Fruit fly (Drosophila melanogaster) whole organism, embryonic: ENCODE results near the gene Atu.

Source experiments
- Ada2b ChIP-seq: fragments of 200-800 bp; sonication (Bioruptor generic); IDR thresholded peaks from 2 replicates; pipeline ENCODE4 v1.3.6; 2022; ENCODE audit warnings: missing biosample characterization, missing genetic modification characterization
- Adf1 ChIP-seq: fragments of 200-800 bp; sonication (Bioruptor generic); IDR thresholded peaks from 2 replicates; pipeline ENCODE4 v1.3.6; 2022; ENCODE audit warnings: missing biosample characterization, missing genetic modification characterization
- B-H2 ChIP-seq: fragments of 200-800 bp; sonication (Bioruptor generic); optimal IDR thresholded peaks from 2 replicates; lab custom pipeline; 2018; ENCODE audit warnings: missing biosample characterization, mild to moderate bottlenecking, missing genetic modification characterization
- Bgb ChIP-seq: fragments of 200-800 bp; sonication (Bioruptor generic); IDR thresholded peaks from 2 replicates; pipeline ENCODE4 v1.3.6; 2022; ENCODE audit warnings: missing biosample characterization, missing genetic modification characterization; ENCODE audit not compliant: partially characterized antibody
- CG10321 ChIP-seq: fragments of 200-800 bp; sonication (Bioruptor generic); IDR thresholded peaks from 2 replicates; pipeline ENCODE4 v1.3.6; 2022; ENCODE audit warnings: missing biosample characterization, missing genetic modification characterization
- CG11504 ChIP-seq: fragments of 200-800 bp; sonication (Bioruptor generic); optimal IDR thresholded peaks from 3 replicates; lab custom pipeline; 2019; ENCODE audit warnings: missing biosample characterization, mild to moderate bottlenecking, missing genetic modification characterization, moderate library complexity
- CG11696 ChIP-seq: fragments of 200-800 bp; sonication (Bioruptor generic); IDR thresholded peaks from 2 replicates; pipeline ENCODE4 v1.3.6; 2022; ENCODE audit warnings: missing biosample characterization, missing genetic modification characterization
- CG12155 ChIP-seq: fragments of 200-800 bp; sonication (Bioruptor generic); optimal IDR thresholded peaks from 3 replicates; lab custom pipeline; 2016; ENCODE audit warnings: missing biosample characterization, missing genetic modification characterization
- CG17359 ChIP-seq: fragments of 200-800 bp; sonication (Bioruptor generic); optimal IDR thresholded peaks from 3 replicates; lab custom pipeline; 2018; ENCODE audit warnings: missing biosample characterization, mild to moderate bottlenecking, missing genetic modification characterization, moderate library complexity
- CG32767 ChIP-seq: fragments of 200-800 bp; sonication (Bioruptor generic); IDR thresholded peaks from 2 replicates; pipeline ENCODE4 v1.3.6; 2022; ENCODE audit warnings: missing biosample characterization, missing genetic modification characterization
- CG4707 ChIP-seq: fragments of 200-800 bp; sonication (Bioruptor generic); optimal IDR thresholded peaks from 2 replicates; lab custom pipeline; 2018; ENCODE audit warnings: missing biosample characterization, mild to moderate bottlenecking, missing genetic modification characterization, moderate library complexity
- CG6813 ChIP-seq: fragments of 200-800 bp; sonication (Bioruptor generic); optimal IDR thresholded peaks from 2 replicates; lab custom pipeline; 2017; ENCODE audit warnings: missing biosample characterization, missing genetic modification characterization, mild to moderate bottlenecking, moderate library complexity, missing genetic modification reagents
- CG8478 ChIP-seq: fragments of >200 bp; optimal IDR thresholded peaks from 2 replicates; lab custom pipeline; 2018
- CG8944 ChIP-seq: fragments of 200-800 bp; sonication (Bioruptor generic); optimal IDR thresholded peaks from 3 replicates; lab custom pipeline; 2016; ENCODE audit warnings: missing biosample characterization, missing genetic modification characterization
- CG9437 ChIP-seq: fragments of 200-800 bp; sonication (Bioruptor generic); optimal IDR thresholded peaks from 2 replicates; lab custom pipeline; 2018; ENCODE audit warnings: missing biosample characterization, mild to moderate bottlenecking, missing genetic modification characterization
- CG9876 ChIP-seq: fragments of 200-800 bp; sonication (Bioruptor generic); optimal IDR thresholded peaks from 2 replicates; lab custom pipeline; 2016; ENCODE audit warnings: missing biosample characterization, missing genetic modification characterization
- Camta ChIP-seq: fragments of 200-800 bp; sonication (Bioruptor generic); optimal IDR thresholded peaks from 2 replicates; lab custom pipeline; 2016; ENCODE audit warnings: missing biosample characterization, missing genetic modification characterization
- CrebB ChIP-seq: fragments of 200-800 bp; sonication (Bioruptor generic); optimal IDR thresholded peaks from 3 replicates; lab custom pipeline; 2018; ENCODE audit warnings: missing biosample characterization, mild to moderate bottlenecking, missing genetic modification characterization
- D19B ChIP-seq: fragments of 200-800 bp; sonication (Bioruptor generic); optimal IDR thresholded peaks from 2 replicates; lab custom pipeline; 2017; ENCODE audit warnings: missing biosample characterization, mild to moderate bottlenecking, missing genetic modification characterization
- Dip3 ChIP-seq: fragments of 200-800 bp; sonication (Bioruptor generic); optimal IDR thresholded peaks from 3 replicates; lab custom pipeline; 2016; ENCODE audit warnings: missing biosample characterization, missing genetic modification characterization
- Hr39 ChIP-seq: fragments of >200 bp; optimal IDR thresholded peaks from 2 replicates; lab custom pipeline; 2017
- Jarid2 ChIP-seq: fragments of 200-800 bp; sonication (Bioruptor generic); optimal IDR thresholded peaks from 3 replicates; lab custom pipeline; 2017; ENCODE audit warnings: mild to moderate bottlenecking, missing biosample characterization, missing genetic modification reagents, missing genetic modification characterization
- MBD-R2 ChIP-seq: fragments of 200-800 bp; sonication (Bioruptor generic); IDR thresholded peaks from 2 replicates; pipeline ENCODE4 v1.3.6; 2022; ENCODE audit warnings: missing biosample characterization, missing genetic modification characterization
- MESR4 ChIP-seq: fragments of 200-800 bp; sonication (Bioruptor generic); optimal IDR thresholded peaks from 2 replicates; lab custom pipeline; 2018; ENCODE audit warnings: missing biosample characterization, mild to moderate bottlenecking, missing genetic modification characterization, moderate library complexity
- Max ChIP-seq: fragments of 200-800 bp; sonication (Bioruptor generic); optimal IDR thresholded peaks from 2 replicates; lab custom pipeline; 2016; ENCODE audit warnings: missing biosample characterization, mild to moderate bottlenecking, missing genetic modification characterization
- Mrtf ChIP-seq: fragments of 200-800 bp; sonication (Bioruptor generic); IDR thresholded peaks from 3 replicates; pipeline ENCODE4 v1.3.6; 2022; ENCODE audit warnings: missing biosample characterization, missing genetic modification characterization
- Myb ChIP-seq: fragments of 200-800 bp; sonication (Bioruptor generic); optimal IDR thresholded peaks from 2 replicates; lab custom pipeline; 2016; ENCODE audit warnings: missing biosample characterization, missing genetic modification characterization
- Nf-YA ChIP-seq: fragments of 200-800 bp; sonication (Bioruptor generic); IDR thresholded peaks from 2 replicates; pipeline ENCODE4 v1.3.6; 2022; ENCODE audit warnings: missing biosample characterization, missing genetic modification characterization
- Nf-YC ChIP-seq: fragments of 200-800 bp; optimal IDR thresholded peaks from 3 replicates; lab custom pipeline; 2019; ENCODE audit warnings: missing biosample characterization, mild to moderate bottlenecking, missing genetic modification characterization, moderate library complexity
- NfI ChIP-seq: fragments of 200-800 bp; sonication (Bioruptor generic); optimal IDR thresholded peaks from 3 replicates; lab custom pipeline; 2018; ENCODE audit warnings: missing biosample characterization, mild to moderate bottlenecking, missing genetic modification characterization, moderate library complexity
- Oli ChIP-seq: fragments of 200-800 bp; sonication (Bioruptor generic); optimal IDR thresholded peaks from 2 replicates; lab custom pipeline; 2018; ENCODE audit warnings: missing biosample characterization, mild to moderate bottlenecking, missing genetic modification characterization, moderate library complexity
- Opbp ChIP-seq: fragments of 200-800 bp; sonication (Bioruptor generic); IDR thresholded peaks from 3 replicates; pipeline ENCODE4 v1.3.6; 2022; ENCODE audit warnings: missing biosample characterization, missing genetic modification characterization; ENCODE audit not compliant: partially characterized antibody
- Optix ChIP-seq: fragments of 200-800 bp; sonication (Bioruptor generic); IDR thresholded peaks from 3 replicates; pipeline ENCODE4 v1.3.6; 2022; ENCODE audit warnings: missing biosample characterization, missing genetic modification characterization
- Usf ChIP-seq: fragments of 200-800 bp; sonication (Bioruptor generic); optimal IDR thresholded peaks from 2 replicates; lab custom pipeline; 2017; ENCODE audit warnings: missing genotype, missing biosample characterization, missing genetic modification characterization
- aop ChIP-seq: fragments of 200-800 bp; sonication (Bioruptor generic); IDR thresholded peaks from 2 replicates; pipeline ENCODE4 v1.3.6; 2022; ENCODE audit warnings: missing biosample characterization, missing genetic modification characterization
- ara ChIP-seq: fragments of 200-800 bp; sonication (Bioruptor generic); IDR thresholded peaks from 2 replicates; pipeline ENCODE4 v1.3.6; 2022; ENCODE audit warnings: missing biosample characterization, missing genetic modification characterization
- ci ChIP-seq: fragments of 200-800 bp; sonication (Bioruptor generic); IDR thresholded peaks from 3 replicates; pipeline ENCODE4 v1.3.6; 2022; ENCODE audit warnings: missing biosample characterization, missing genetic modification characterization
- crc ChIP-seq: fragments of 200-800 bp; sonication (Bioruptor generic); optimal IDR thresholded peaks from 2 replicates; lab custom pipeline; 2016; ENCODE audit warnings: missing biosample characterization, missing genetic modification characterization
- crp ChIP-seq, 2 experiments: fragments of 200-800 bp; sonication (Bioruptor generic); optimal IDR thresholded peaks; 2 replicates in 1 of 2; 3 replicates in 1 of 2; lab custom pipeline; 2017; ENCODE audit warnings: missing biosample characterization in 2 of 2, missing genetic modification characterization in 2 of 2, mild to moderate bottlenecking in 1 of 2, moderate library complexity in 1 of 2
- dan ChIP-seq: fragments of 200-800 bp; sonication (Bioruptor generic); IDR thresholded peaks from 2 replicates; pipeline ENCODE4 v1.3.6; 2022; ENCODE audit warnings: missing biosample characterization, missing genetic modification characterization
- inv ChIP-seq: fragments of 200-800 bp; sonication (Bioruptor generic); IDR thresholded peaks from 2 replicates; pipeline ENCODE4 v1.3.6; 2022; ENCODE audit warnings: missing biosample characterization, missing genetic modification characterization; ENCODE audit not compliant: partially characterized antibody
- nmo ChIP-seq: fragments of 200-800 bp; sonication (Bioruptor generic); optimal IDR thresholded peaks from 2 replicates; lab custom pipeline; 2018; ENCODE audit warnings: missing biosample characterization, mild to moderate bottlenecking, missing genetic modification characterization, moderate library complexity
- odd ChIP-seq: fragments of 200-800 bp; sonication (Bioruptor generic); optimal IDR thresholded peaks from 2 replicates; lab custom pipeline; 2017; ENCODE audit warnings: missing biosample characterization, mild to moderate bottlenecking, missing genetic modification characterization
- pan ChIP-seq, 4 experiments: fragments of >200 bp in 3 of 4; fragments of 200-800 bp in 1 of 4; sonication (Bioruptor generic) in 1 of 4; optimal IDR thresholded peaks in 3 of 4; IDR thresholded peaks in 1 of 4; 2 replicates each; pipeline versions ENCODE4 v1.3.6 to Lab custom; 2017 to 2022; ENCODE audit warnings: missing biosample characterization in 2 of 4, missing genetic modification characterization in 2 of 4, mixed read lengths in 1 of 4
- run ChIP-seq: fragments of 200-800 bp; sonication (Bioruptor generic); optimal IDR thresholded peaks from 3 replicates; lab custom pipeline; 2018; ENCODE audit warnings: missing biosample characterization, mild to moderate bottlenecking, missing genetic modification characterization
- slbo ChIP-seq: fragments of 200-800 bp; sonication (Bioruptor generic); IDR thresholded peaks from 2 replicates; pipeline ENCODE4 v1.3.6; 2022; ENCODE audit warnings: missing biosample characterization, missing genetic modification characterization
- sr ChIP-seq: fragments of 200-800 bp; sonication (Bioruptor generic); IDR thresholded peaks from 3 replicates; pipeline ENCODE4 v1.3.6; 2022; ENCODE audit warnings: missing biosample characterization, missing genetic modification characterization
- stc ChIP-seq: fragments of 200-800 bp; sonication (Bioruptor generic); IDR thresholded peaks from 2 replicates; pipeline ENCODE4 v1.3.6; 2022; ENCODE audit warnings: missing biosample characterization, missing genetic modification characterization

Gene Atu

dm6 chr3R:5601044-5601523 lies 12.1 kb upstream of the Atu start, which contains the start of the genes kra and SecS (continued):
- TF ChIP-seq B-H2 (GFP tag; lab: Kevin White, UChicago) (peak; percentile 58), CG10321 (GFP tag; lab: Robert Waterston, UW) (no peak), stc (no peak), CG8478 (lab: Kevin White, UChicago) (no peak), odd (GFP tag; lab: Kevin White, UChicago) (no peak), CrebB (tag; lab: Kevin White, UChicago) (peak; percentile 56), Usf (GFP tag; lab: Kevin White, UChicago) (no peak), CG11696 (no peak), CG6813 (GFP tag; lab: Kevin White, UChicago) (no peak), run (tag; lab: Kevin White, UChicago) (no peak), crp (GFP tag; optimal IDR thresholded peaks at IDR 0.05; lab: Kevin White, UChicago) (peak in 1 of 2 experiments; percentile 17), Myb (GFP tag; lab: Kevin White, UChicago) (peak; percentile 80), nmo (peak; percentile 75), NfI (peak; percentile 55), Hr39 (lab: Kevin White, UChicago) (no peak), Max (peak; percentile 60), CG32767 (no peak), Ada2b (GFP tag; lab: Robert Waterston, UW) (no peak), Opbp (GFP tag; lab: Robert Waterston, UW) (no peak), Jarid2 (GFP tag; lab: Kevin White, UChicago) (no peak), CG11504 (no peak), CG8944 (GFP tag; lab: Kevin White, UChicago) (peak; percentile 32), slbo (no peak), Nf-YC (peak; percentile 57), CG4707 (GFP tag; lab: Kevin White, UChicago) (no peak), inv (no peak), CG9437 (peak; percentile 4), D19B (GFP tag; lab: Kevin White, UChicago) (peak; percentile 4), pan (optimal IDR thresholded peaks at IDR 0.05; lab: Kevin White, UChicago) (no peak), pan (GFP tag; optimal IDR thresholded peaks at IDR 0.05 in 1 of 2, IDR thresholded peaks at IDR 0.05 in 1 of 2) (no peak), MBD-R2 (GFP tag; lab: Robert Waterston, UW) (no peak), Bgb (GFP tag; lab: Robert Waterston, UW) (no peak), CG12155 (peak; percentile 72), Dip3 (GFP tag; lab: Kevin White, UChicago) (peak; percentile 48), sr (GFP tag; lab: Robert Waterston, UW) (no peak), dan (GFP tag; lab: Robert Waterston, UW) (no peak), Mrtf (GFP tag; lab: Robert Waterston, UW) (no peak), MESR4 (GFP tag; lab: Kevin White, UChicago) (peak; percentile 45), Oli (tag; lab: Kevin White, UChicago) (no peak), ci (GFP tag; lab: Robert Waterston, UW) (no peak), Optix (GFP tag; lab: Robert Waterston, UW) (no peak), Camta (GFP tag; lab: Kevin White, UChicago) (peak; percentile 5), CG9876 (GFP tag; lab: Kevin White, UChicago) (peak; percentile 44), Nf-YA (GFP tag; lab: Robert Waterston, UW) (no peak), CG17359 (tag; lab: Kevin White, UChicago) (peak; percentile 34), aop (GFP tag; lab: Robert Waterston, UW) (no peak), crc (GFP tag; lab: Kevin White, UChicago) (no peak), ara (GFP tag; lab: Robert Waterston, UW) (no peak), Adf1 (GFP tag; lab: Robert Waterston, UW) (no peak)
